Worm (Caenorhabditis elegans): ENCODE measurements around the gene Y43F8B.22.

The Y43F8B.22 gene

ce11 chrV:19529168-19529567 lies 46.5 kb downstream of the Y43F8B.22 start (continued):
- TF ChIP-seq K12H6.12 (tag; optimal IDR thresholded peaks at IDR 0.05) (peak; percentile 90), dox-1 (GFP tag; IDR thresholded peaks at IDR 0.05) (peak; percentile 73), tbx-9 (tag; optimal IDR thresholded peaks at IDR 0.05; ENCODE audit: borderline replicate concordance) (no peak), pha-4 (tag; optimal IDR thresholded peaks at IDR 0.05) (peak; percentile 57), B0019.2 (GFP tag; conservative IDR thresholded peaks at IDR 0.05) (no peak), K11D2.4 (GFP tag; IDR thresholded peaks at IDR 0.05) (peak; percentile 92), die-1 (tag; optimal IDR thresholded peaks at IDR 0.05) (peak; percentile 64), ztf-26 (tag; optimal IDR thresholded peaks at IDR 0.05) (peak; percentile 96), B0035.1 (tag; optimal IDR thresholded peaks at IDR 0.05) (peak; percentile 38), somi-1 (GFP tag; optimal IDR thresholded peaks at IDR 0.05) (peak; percentile 97), cebp-2 (GFP tag; IDR thresholded peaks at IDR 0.05) (0 out of 2 replicates have a peak, but pooled peaks have one; percentile 25), nhr-80 (tag; optimal IDR thresholded peaks at IDR 0.05) (peak; percentile 65), T07F8.4 (tag; optimal IDR thresholded peaks at IDR 0.05) (no peak), Y79H2A.3 (GFP tag; conservative IDR thresholded peaks at IDR 0.05) (no peak)

DNA sequence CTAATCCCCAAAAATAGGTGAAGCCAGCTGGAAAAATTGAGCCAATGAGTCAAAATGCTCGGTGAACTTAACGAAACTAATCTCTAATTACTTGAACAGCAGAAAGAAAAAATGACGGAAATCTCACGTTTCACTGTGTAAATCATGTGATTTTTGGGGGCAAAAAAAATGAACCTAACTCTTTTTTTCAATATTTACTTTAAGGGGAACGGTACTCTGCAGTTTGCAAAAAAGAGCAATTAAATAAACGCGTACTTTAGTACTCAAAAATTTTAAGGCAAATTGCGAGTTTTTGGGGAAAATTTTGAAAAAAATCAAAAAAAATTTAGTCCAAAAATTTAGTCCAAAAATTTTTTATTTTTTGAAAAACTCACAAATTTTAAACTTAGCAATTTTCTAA lies 48.4 kb downstream of the Y43F8B.22 start:
- no peak for TF ChIP-seq sea-2 (GFP tag; IDR thresholded peaks at IDR 0.05)
- TF ChIP-seq lsy-27 (tag; optimal IDR thresholded peaks at IDR 0.05; ENCODE audit: borderline replicate concordance, insufficient read depth) = no peak
- no peak for TF ChIP-seq B0019.2 (GFP tag; conservative IDR thresholded peaks at IDR 0.05)
- TF ChIP-seq F57A8.1 (GFP tag; optimal IDR thresholded peaks at IDR 0.05) = no peak
- TF ChIP-seq Y56A3A.18 (GFP tag; IDR thresholded peaks at IDR 0.05) = no peak
- no peak for TF ChIP-seq D2030.7 (GFP tag; IDR thresholded peaks at IDR 0.05)
- no peak for TF ChIP-seq akir-1 (GFP tag; optimal IDR thresholded peaks at IDR 0.05)
- TF ChIP-seq tlf-1 (GFP tag; optimal IDR thresholded peaks at IDR 0.05) = no peak
- no peak for TF ChIP-seq hlh-26 (GFP tag; conservative IDR thresholded peaks at IDR 0.05)
- TF ChIP-seq F10E7.11 (tag; optimal IDR thresholded peaks at IDR 0.05) = no peak
- TF ChIP-seq F23B12.7 (tag; optimal IDR thresholded peaks at IDR 0.05; ENCODE audit: insufficient read depth) = no peak
- no peak for TF ChIP-seq ceh-91 (GFP tag; IDR thresholded peaks at IDR 0.05)
- TF ChIP-seq mcd-1 (GFP tag; IDR thresholded peaks at IDR 0.05) = no peak

Data from whole organism, young adult.